Worm (Caenorhabditis elegans) whole organism, L4 larva: ENCODE data around the gene Y53F4B.9.

Experiments used
- ZK546.5 ChIP-seq, 2 experiments: sonication (generic microtip); optimal IDR thresholded peaks; 2 replicates each; lab custom pipeline; 2017; ENCODE audit warnings: missing biosample characterization in 2 of 2, missing genetic modification characterization in 2 of 2
- mdl-1 ChIP-seq, 2 experiments: fragments of 150-350 bp in 1 of 2; sonication (generic microtip) in 1 of 2; optimal IDR thresholded peaks; 2 replicates each; lab custom pipeline; 2014 to 2017; ENCODE audit warnings: missing biosample characterization in 2 of 2, missing genetic modification characterization in 2 of 2
- mxl-2 ChIP-seq: fragments of 200-800 bp; sonication (Bioruptor generic); conservative IDR thresholded peaks from 2 replicates; pipeline ENCODE4 v1.3.6; 2022; ENCODE audit warnings: missing genetic modification reagents, missing genetic modification characterization, missing compliant biosample characterization
- nhr-237 ChIP-seq: sonication (generic microtip); optimal IDR thresholded peaks from 2 replicates; lab custom pipeline; 2017; ENCODE audit warnings: missing biosample characterization, missing genetic modification characterization

ce11 chrII:14964008-14964407 lies 46.2 kb downstream of the Y53F4B.9 start, which contains the start of gene elo-9:
- no peak for TF ChIP-seq mxl-2 (GFP tag; lab: Robert Waterston, UW)
- TF ChIP-seq nhr-237 (tag; lab: Kevin White, UChicago), result no peak
- TF ChIP-seq ZK546.5 (tag; optimal IDR thresholded peaks at IDR 0.05; lab: Kevin White, UChicago), result no peak
- no peak for TF ChIP-seq mdl-1 (tag; optimal IDR thresholded peaks at IDR 0.05; lab: Kevin White, UChicago)
